Worm (Caenorhabditis elegans) whole organism, early embryonic: ENCODE data around the gene srx-95.

Experiments
- ceh-36 ChIP-seq: sonication (generic microtip); optimal IDR thresholded peaks from 2 replicates; lab custom pipeline; 2016; ENCODE audit warnings: missing genetic modification characterization, inconsistent platforms, missing compliant biosample characterization
- hmg-4 ChIP-seq: fragments of 200-800 bp; sonication (Bioruptor generic); optimal IDR thresholded peaks from 2 replicates; lab custom pipeline; 2018; ENCODE audit warnings: mild to moderate bottlenecking, missing genetic modification characterization, missing compliant biosample characterization
- sea-1 ChIP-seq: fragments of 200-800 bp; sonication (Bioruptor generic); conservative IDR thresholded peaks from 2 replicates; pipeline ENCODE4 v1.3.6; 2022; ENCODE audit warnings: missing genetic modification characterization, missing compliant biosample characterization

DNA sequence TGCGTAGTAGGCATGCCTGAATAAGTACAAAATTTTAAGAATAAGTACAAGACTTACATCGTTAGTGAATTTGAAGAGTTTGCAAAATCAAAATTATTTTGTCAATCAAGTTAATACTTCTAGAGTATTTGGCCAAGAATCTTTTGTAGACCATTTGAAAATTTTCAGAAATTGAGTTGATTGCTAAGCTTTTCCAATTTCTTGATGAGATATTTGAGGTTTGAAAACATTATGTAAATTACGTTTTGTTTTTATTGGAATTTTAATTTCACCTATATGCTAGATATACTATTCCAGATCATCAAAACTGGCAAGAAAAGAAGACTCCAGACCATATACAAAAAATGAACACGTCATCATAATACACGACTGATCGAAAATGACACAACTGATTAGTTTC, 48.5 kb upstream of the srx-95 start, which contains the start of gene tab-1:
- TF ChIP-seq hmg-4 (no peak), ceh-36 (tag; lab: Kevin White, UChicago) (no peak), sea-1 (no peak)
